Fruit fly (Drosophila melanogaster) whole organism, embryonic: ENCODE data around the gene mora.

Experiments
- Ada2b ChIP-seq: fragments of 200-800 bp; sonication (Bioruptor generic); IDR thresholded peaks from 2 replicates; pipeline ENCODE4 v1.3.6; 2022; ENCODE audit warnings: missing biosample characterization, missing genetic modification characterization
- Antp ChIP-seq: fragments of 200-800 bp; sonication (Bioruptor generic); optimal IDR thresholded peaks from 3 replicates; lab custom pipeline; 2016; ENCODE audit warnings: missing biosample characterization, missing genetic modification characterization
- B-H2 ChIP-seq: fragments of 200-800 bp; sonication (Bioruptor generic); optimal IDR thresholded peaks from 2 replicates; lab custom pipeline; 2018; ENCODE audit warnings: missing biosample characterization, mild to moderate bottlenecking, missing genetic modification characterization
- CG10565 ChIP-seq: fragments of 200-800 bp; sonication (Bioruptor generic); optimal IDR thresholded peaks from 3 replicates; lab custom pipeline; 2016; ENCODE audit warnings: missing biosample characterization, mild to moderate bottlenecking, missing genetic modification characterization
- CG12236 ChIP-seq: fragments of 200-800 bp; sonication (Bioruptor generic); optimal IDR thresholded peaks from 2 replicates; lab custom pipeline; 2016; ENCODE audit warnings: missing biosample characterization, missing genetic modification characterization
- CG14014 ChIP-seq: fragments of 200-800 bp; sonication (Bioruptor generic); IDR thresholded peaks from 2 replicates; pipeline ENCODE4 v1.3.6; 2022; ENCODE audit warnings: missing biosample characterization, missing genetic modification characterization
- CG15696 ChIP-seq: fragments of 200-800 bp; sonication (Bioruptor generic); optimal IDR thresholded peaks from 2 replicates; lab custom pipeline; 2019; ENCODE audit warnings: missing biosample characterization, mild to moderate bottlenecking, missing genetic modification characterization, moderate library complexity
- CG1603 ChIP-seq: fragments of 200-800 bp; sonication (Bioruptor generic); optimal IDR thresholded peaks from 2 replicates; lab custom pipeline; 2019; ENCODE audit warnings: missing biosample characterization, mild to moderate bottlenecking, missing genetic modification characterization, moderate library complexity
- CG17829 ChIP-seq: fragments of 200-800 bp; optimal IDR thresholded peaks from 2 replicates; lab custom pipeline; 2019; ENCODE audit warnings: missing biosample characterization, mild to moderate bottlenecking, missing genetic modification characterization, moderate library complexity
- CG30020 ChIP-seq: fragments of 200-800 bp; optimal IDR thresholded peaks from 2 replicates; lab custom pipeline; 2019; ENCODE audit warnings: missing biosample characterization, mild to moderate bottlenecking, missing genetic modification characterization, moderate library complexity
- CG32767 ChIP-seq: fragments of 200-800 bp; sonication (Bioruptor generic); IDR thresholded peaks from 2 replicates; pipeline ENCODE4 v1.3.6; 2022; ENCODE audit warnings: missing biosample characterization, missing genetic modification characterization
- CG32772 ChIP-seq: fragments of 200-800 bp; sonication (Bioruptor generic); IDR thresholded peaks from 2 replicates; pipeline ENCODE4 v1.3.6; 2022; ENCODE audit warnings: missing biosample characterization, missing genetic modification characterization
- CG4424 ChIP-seq: fragments of 200-800 bp; sonication (Bioruptor generic); optimal IDR thresholded peaks from 3 replicates; lab custom pipeline; 2016; ENCODE audit warnings: missing biosample characterization, missing genetic modification characterization
- CG5953 ChIP-seq: fragments of 200-800 bp; sonication (Bioruptor generic); IDR thresholded peaks from 2 replicates; pipeline ENCODE4 v1.3.6; 2022; ENCODE audit warnings: missing biosample characterization, missing genetic modification characterization
- CG6689 ChIP-seq: fragments of 200-800 bp; sonication (Bioruptor generic); IDR thresholded peaks from 2 replicates; pipeline ENCODE4 v1.3.6; 2022; ENCODE audit warnings: missing biosample characterization, missing genetic modification characterization
- CG8944 ChIP-seq: fragments of 200-800 bp; sonication (Bioruptor generic); optimal IDR thresholded peaks from 3 replicates; lab custom pipeline; 2016; ENCODE audit warnings: missing biosample characterization, missing genetic modification characterization
- CG9609 ChIP-seq: fragments of 200-800 bp; sonication (Bioruptor generic); optimal IDR thresholded peaks from 3 replicates; lab custom pipeline; 2016; ENCODE audit warnings: missing biosample characterization, missing genetic modification characterization
- CTCF ChIP-seq: fragments of 200-800 bp; sonication (Bioruptor generic); optimal IDR thresholded peaks from 2 replicates; lab custom pipeline; 2017; ENCODE audit warnings: missing biosample characterization, mild to moderate bottlenecking, missing genetic modification characterization, moderate library complexity
- D19B ChIP-seq: fragments of 200-800 bp; sonication (Bioruptor generic); optimal IDR thresholded peaks from 2 replicates; lab custom pipeline; 2017; ENCODE audit warnings: missing biosample characterization, mild to moderate bottlenecking, missing genetic modification characterization
- Elba2 ChIP-seq: fragments of 200-800 bp; sonication (Bioruptor generic); optimal IDR thresholded peaks from 3 replicates; lab custom pipeline; 2016; ENCODE audit warnings: missing biosample characterization, missing genetic modification characterization
- Ets97D ChIP-seq: fragments of 200-800 bp; sonication (Bioruptor generic); optimal IDR thresholded peaks from 3 replicates; lab custom pipeline; 2016; ENCODE audit warnings: missing biosample characterization, missing genetic modification characterization
- HLH3B ChIP-seq: fragments of 200-800 bp; sonication (Bioruptor generic); IDR thresholded peaks from 2 replicates; pipeline ENCODE4 v1.3.6; 2022; ENCODE audit warnings: missing biosample characterization, missing genetic modification characterization
- Nf-YC ChIP-seq: fragments of 200-800 bp; optimal IDR thresholded peaks from 3 replicates; lab custom pipeline; 2019; ENCODE audit warnings: missing biosample characterization, mild to moderate bottlenecking, missing genetic modification characterization, moderate library complexity
- Six4 ChIP-seq: fragments of 200-800 bp; sonication (Bioruptor generic); optimal IDR thresholded peaks from 2 replicates; lab custom pipeline; 2016; ENCODE audit warnings: missing biosample characterization, missing genetic modification characterization
- Sox100B ChIP-seq: fragments of 200-800 bp; sonication (Bioruptor generic); optimal IDR thresholded peaks from 3 replicates; lab custom pipeline; 2018; ENCODE audit warnings: missing biosample characterization, mild to moderate bottlenecking, missing genetic modification characterization
- Xbp1 ChIP-seq: fragments of 200-800 bp; sonication (Bioruptor generic); optimal IDR thresholded peaks from 3 replicates; lab custom pipeline; 2016; ENCODE audit warnings: missing biosample characterization, mild to moderate bottlenecking, missing genetic modification characterization
- cad ChIP-seq: fragments of >200 bp; optimal IDR thresholded peaks from 2 replicates; lab custom pipeline; 2017; ENCODE audit warnings: missing biosample characterization, missing genetic modification characterization
- chinmo ChIP-seq: fragments of 200-800 bp; sonication (Bioruptor generic); IDR thresholded peaks from 4 replicates; pipeline ENCODE4 v1.3.6; 2022; ENCODE audit warnings: missing biosample characterization, missing genetic modification characterization; ENCODE audit not compliant: partially characterized antibody
- chm ChIP-seq: fragments of 200-800 bp; sonication (Bioruptor generic); IDR thresholded peaks from 2 replicates; pipeline ENCODE4 v1.3.6; 2022; ENCODE audit warnings: missing biosample characterization, missing genetic modification characterization
- crp ChIP-seq, 2 experiments: fragments of 200-800 bp; sonication (Bioruptor generic); optimal IDR thresholded peaks; 2 replicates in 1 of 2; 3 replicates in 1 of 2; lab custom pipeline; 2017; ENCODE audit warnings: missing biosample characterization in 2 of 2, missing genetic modification characterization in 2 of 2, mild to moderate bottlenecking in 1 of 2, moderate library complexity in 1 of 2
- dati ChIP-seq: fragments of 200-800 bp; sonication (Bioruptor generic); IDR thresholded peaks from 2 replicates; pipeline ENCODE4 v1.3.6; 2022; ENCODE audit warnings: missing biosample characterization, missing genetic modification characterization
- emc ChIP-seq: fragments of 200-800 bp; sonication (Bioruptor generic); optimal IDR thresholded peaks from 2 replicates; lab custom pipeline; 2016; ENCODE audit warnings: missing biosample characterization, missing genetic modification characterization
- en ChIP-seq: fragments of 200-800 bp; sonication (Bioruptor generic); optimal IDR thresholded peaks from 2 replicates; lab custom pipeline; 2016; ENCODE audit warnings: missing biosample characterization, missing genetic modification characterization
- exex ChIP-seq: fragments of 200-800 bp; sonication (Bioruptor generic); optimal IDR thresholded peaks from 4 replicates; lab custom pipeline; 2018; ENCODE audit warnings: missing biosample characterization, mild to moderate bottlenecking, missing genetic modification characterization, moderate library complexity
- fd3F ChIP-seq: fragments of 200-800 bp; sonication (Bioruptor generic); optimal IDR thresholded peaks from 2 replicates; lab custom pipeline; 2018; ENCODE audit warnings: missing biosample characterization, mild to moderate bottlenecking, missing genetic modification characterization, moderate library complexity
- fu2 ChIP-seq: fragments of 200-800 bp; sonication (Bioruptor generic); optimal IDR thresholded peaks from 2 replicates; lab custom pipeline; 2016; ENCODE audit warnings: missing biosample characterization, missing genetic modification characterization
- gro ChIP-seq: fragments of 200-800 bp; sonication (Bioruptor generic); optimal IDR thresholded peaks from 2 replicates; lab custom pipeline; 2016; ENCODE audit warnings: missing biosample characterization, missing genetic modification characterization
- gsb-n ChIP-seq: fragments of 200-800 bp; sonication (Bioruptor generic); optimal IDR thresholded peaks from 3 replicates; lab custom pipeline; 2018; ENCODE audit warnings: missing biosample characterization, mild to moderate bottlenecking, missing genetic modification characterization
- insv ChIP-seq, 2 experiments: fragments of 200-800 bp; sonication (Bioruptor generic); optimal IDR thresholded peaks; 3 replicates each; lab custom pipeline; 2016 to 2018; ENCODE audit warnings: missing biosample characterization in 2 of 2, missing genetic modification characterization in 2 of 2
- luna ChIP-seq: fragments of 200-800 bp; sonication (Bioruptor generic); optimal IDR thresholded peaks from 2 replicates; lab custom pipeline; 2016; ENCODE audit warnings: missing biosample characterization, missing genetic modification characterization
- onecut ChIP-seq: fragments of 200-800 bp; sonication (Bioruptor generic); IDR thresholded peaks from 2 replicates; pipeline ENCODE4 v1.3.6; 2022; ENCODE audit warnings: missing biosample characterization, missing genetic modification characterization
- pfk ChIP-seq: fragments of 200-800 bp; sonication (Bioruptor generic); optimal IDR thresholded peaks from 2 replicates; lab custom pipeline; 2018; ENCODE audit warnings: missing biosample characterization, mild to moderate bottlenecking, missing genetic modification characterization, moderate library complexity
- psq ChIP-seq: fragments of 200-800 bp; sonication (Bioruptor generic); optimal IDR thresholded peaks from 2 replicates; lab custom pipeline; 2017; ENCODE audit warnings: missing biosample characterization, missing genetic modification characterization
- pzg ChIP-seq: fragments of 200-800 bp; sonication (Bioruptor generic); optimal IDR thresholded peaks from 3 replicates; lab custom pipeline; 2018; ENCODE audit warnings: missing biosample characterization, mild to moderate bottlenecking, missing genetic modification characterization, moderate library complexity
- rib ChIP-seq: fragments of 200-800 bp; sonication (Bioruptor generic); IDR thresholded peaks from 2 replicates; pipeline ENCODE4 v1.3.6; 2022; ENCODE audit warnings: missing biosample characterization, missing genetic modification characterization
- schlank ChIP-seq: fragments of 200-800 bp; sonication (Bioruptor generic); optimal IDR thresholded peaks from 2 replicates; lab custom pipeline; 2018; ENCODE audit warnings: missing biosample characterization, mild to moderate bottlenecking, missing genetic modification characterization
- tio ChIP-seq: fragments of 200-800 bp; sonication (Bioruptor generic); optimal IDR thresholded peaks from 2 replicates; lab custom pipeline; 2017; ENCODE audit warnings: missing biosample characterization, missing genetic modification characterization, inconsistent platforms
- tna ChIP-seq: fragments of 200-800 bp; sonication (Bioruptor generic); IDR thresholded peaks from 2 replicates; pipeline ENCODE4 v1.3.6; 2022; ENCODE audit warnings: missing biosample characterization, missing genetic modification characterization; ENCODE audit not compliant: partially characterized antibody
- tx ChIP-seq: fragments of 200-800 bp; sonication (Bioruptor generic); optimal IDR thresholded peaks from 2 replicates; lab custom pipeline; 2016; ENCODE audit warnings: missing biosample characterization, missing genetic modification characterization
- zf30C ChIP-seq: fragments of 200-800 bp; sonication (Bioruptor generic); optimal IDR thresholded peaks from 3 replicates; lab custom pipeline; 2018; ENCODE audit warnings: missing biosample characterization, mild to moderate bottlenecking, missing genetic modification characterization

mora gene

DNA sequence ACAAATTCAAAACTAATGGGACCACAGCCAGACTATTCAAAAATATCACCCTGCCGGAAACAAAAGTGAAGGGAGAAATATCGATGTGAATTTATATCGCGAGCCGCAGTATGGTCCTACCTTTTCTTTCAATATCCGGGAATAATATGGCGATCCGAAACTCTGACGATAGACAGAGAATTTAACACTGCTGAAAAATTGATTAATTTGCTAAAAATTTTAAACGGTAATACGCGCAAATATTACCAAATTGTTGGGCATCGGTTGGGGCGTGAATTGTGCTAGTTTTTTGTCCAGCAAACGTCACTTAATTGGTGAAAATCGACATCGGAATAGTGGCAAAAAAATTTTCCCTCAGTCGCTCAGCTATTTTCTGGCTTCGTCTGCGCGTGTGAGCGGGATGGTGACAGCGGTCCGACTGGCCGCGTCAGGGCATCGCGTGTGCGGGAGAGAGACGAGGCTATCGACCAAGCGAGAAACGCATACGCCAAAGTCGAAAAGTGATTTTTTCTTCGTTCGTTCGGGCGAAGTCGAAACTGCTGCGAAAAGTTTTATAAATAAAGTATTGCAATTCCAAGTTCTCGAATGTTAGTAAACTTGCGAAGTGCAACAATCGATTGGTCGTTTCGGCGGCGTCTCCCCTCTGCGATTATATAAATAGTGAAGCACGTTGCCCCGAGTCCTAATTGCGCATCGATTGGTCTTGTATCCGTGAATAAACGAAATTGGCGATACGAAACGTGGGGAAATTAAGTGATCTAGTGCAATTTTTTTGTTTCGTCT, 44.5 kb downstream of the mora start, which contains the start of gene mask (continued):
- TF ChIP-seq CG14014 (GFP tag; lab: Robert Waterston, UW) (peak; percentile 75), Six4 (GFP tag; lab: Kevin White, UChicago) (peak; percentile 52), Xbp1 (GFP tag; lab: Kevin White, UChicago) (peak; percentile 74), CG32772 (peak; percentile 61; the same call in 1 of the 2 replicates), Elba2 (GFP tag; lab: Kevin White, UChicago) (no peak), pzg (GFP tag; lab: Kevin White, UChicago) (peak; percentile 61), tna (GFP tag; lab: Robert Waterston, UW) (no peak), CTCF (peak; percentile 44), tio (GFP tag; lab: Kevin White, UChicago) (no peak), en (GFP tag; lab: Kevin White, UChicago) (peak; percentile 63), CG1603 (peak; percentile 62), tx (GFP tag; lab: Kevin White, UChicago) (peak; percentile 30), dati (peak; percentile 55; the same call in 1 of the 2 replicates), Sox100B (GFP tag; lab: Kevin White, UChicago) (peak; percentile 75), CG5953 (GFP tag; lab: Robert Waterston, UW) (peak; percentile 62; the same call in 1 of the 2 replicates), insv (GFP tag; optimal IDR thresholded peaks at IDR 0.05; lab: Kevin White, UChicago) (peak in 1 of 2 experiments; percentile 71), emc (GFP tag; lab: Kevin White, UChicago) (peak; percentile 81), chm (GFP tag; lab: Robert Waterston, UW) (peak; percentile 92), Nf-YC (tag; lab: Kevin White, UChicago) (peak; percentile 50), D19B (GFP tag; lab: Kevin White, UChicago) (peak; percentile 32), onecut (GFP tag; lab: Robert Waterston, UW) (peak; percentile 74), crp (GFP tag; optimal IDR thresholded peaks at IDR 0.05; lab: Kevin White, UChicago) (peak in 1 of 2 experiments; percentile 47), CG30020 (tag; lab: Kevin White, UChicago) (peak; percentile 32), luna (GFP tag; lab: Kevin White, UChicago) (peak; percentile 84), Ets97D (GFP tag; lab: Kevin White, UChicago) (peak; percentile 99), gsb-n (tag; lab: Kevin White, UChicago) (peak; percentile 41), CG32767 (GFP tag; lab: Robert Waterston, UW) (no peak), pfk (peak; percentile 70), CG10565 (GFP tag; lab: Kevin White, UChicago) (no peak), psq (GFP tag; lab: Kevin White, UChicago) (no peak), rib (no peak; the same call in 1 of the 2 replicates), B-H2 (GFP tag; lab: Kevin White, UChicago) (peak; percentile 91), CG6689 (GFP tag; lab: Robert Waterston, UW) (0 out of 2 replicates have a peak, but pooled peaks have one; percentile 24), fu2 (GFP tag; lab: Kevin White, UChicago) (peak; percentile 78), CG4424 (GFP tag; lab: Kevin White, UChicago) (peak; percentile 70), cad (GFP tag; lab: Kevin White, UChicago) (no peak), CG15696 (peak; percentile 15), Ada2b (GFP tag; lab: Robert Waterston, UW) (peak; percentile 42; the same call in 1 of the 2 replicates), zf30C (no peak), CG9609 (GFP tag; lab: Kevin White, UChicago) (peak; percentile 74), chinmo (GFP tag; lab: Robert Waterston, UW) (no peak), CG17829 (tag; lab: Kevin White, UChicago) (peak; percentile 17), CG12236 (GFP tag; lab: Kevin White, UChicago) (peak; percentile 73), CG8944 (GFP tag; lab: Kevin White, UChicago) (peak; percentile 28), schlank (peak; percentile 86), fd3F (GFP tag; lab: Kevin White, UChicago) (peak; percentile 75), gro (GFP tag; lab: Kevin White, UChicago) (peak; percentile 76), HLH3B (peak; percentile 61), exex (tag; lab: Kevin White, UChicago) (peak; percentile 35), Antp (GFP tag; lab: Kevin White, UChicago) (peak; percentile 56)
